Worm (Caenorhabditis elegans): ENCODE data around the gene F15E6.9.

The F15E6.9 gene

DNA sequence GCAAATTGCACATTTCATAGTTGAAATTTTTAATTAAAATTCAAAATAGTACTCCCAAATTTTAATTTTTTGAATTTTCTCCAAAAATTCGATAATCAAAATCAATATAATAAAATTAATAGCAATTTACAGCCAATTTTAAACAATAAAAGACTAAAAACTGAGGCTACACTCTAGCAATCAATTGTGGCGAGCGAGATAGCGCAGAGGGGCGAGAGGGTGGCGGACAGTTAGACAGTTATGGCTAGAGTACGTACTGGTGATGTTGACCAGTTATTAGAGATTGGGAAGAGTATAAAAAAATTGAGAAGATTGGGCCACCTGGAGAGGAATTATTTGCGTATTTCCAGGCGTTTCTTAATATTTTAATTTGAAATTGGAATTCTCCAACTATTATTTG lies 21.2 kb downstream of the F15E6.9 start, which contains the start of gene nhr-78:
Gene nhr-78 (minus strand): TSS at position 182 of the 400 bp plus-strand sequence.
- no peak for TF ChIP-seq pqm-1 (tag; optimal IDR thresholded peaks at IDR 0.05)
- TF ChIP-seq elt-3 (tag; optimal IDR thresholded peaks at IDR 0.05), result no peak
- no peak for TF ChIP-seq vab-15 (tag; optimal IDR thresholded peaks at IDR 0.05)
- TF ChIP-seq nhr-85 (tag), result peak; percentile 74
- TF ChIP-seq nhr-84 (tag; optimal IDR thresholded peaks at IDR 0.05), result no peak
- TF ChIP-seq fkh-8 (tag; optimal IDR thresholded peaks at IDR 0.05), result no peak
- no peak for TF ChIP-seq hlh-17 (GFP tag; optimal IDR thresholded peaks at IDR 0.05; ENCODE audit: borderline replicate concordance)
- peak; percentile 19 for TF ChIP-seq F16B12.6 (tag; optimal IDR thresholded peaks at IDR 0.05)
- no peak for TF ChIP-seq unc-98 (GFP tag; IDR thresholded peaks at IDR 0.05)
- no peak for TF ChIP-seq skn-1 (tag; optimal IDR thresholded peaks at IDR 0.05)
- TF ChIP-seq nhr-28 (tag; optimal IDR thresholded peaks at IDR 0.05), result no peak
- TF ChIP-seq unc-130 (tag; optimal IDR thresholded peaks at IDR 0.05), result no peak
- no peak for TF ChIP-seq alr-1 (tag; optimal IDR thresholded peaks at IDR 0.05; ENCODE audit: borderline replicate concordance)
- no peak for TF ChIP-seq ztf-11 (tag; optimal IDR thresholded peaks at IDR 0.05)
- no peak for TF ChIP-seq lir-3 (tag; optimal IDR thresholded peaks at IDR 0.05; ENCODE audit: poor library complexity)
- no peak for TF ChIP-seq unc-62 (GFP tag; optimal IDR thresholded peaks at IDR 0.05)
- TF ChIP-seq lin-15B (tag; optimal IDR thresholded peaks at IDR 0.05), result no peak
- no peak for TF ChIP-seq Y116A8C.19 (tag; optimal IDR thresholded peaks at IDR 0.05; ENCODE audit: borderline replicate concordance)
- TF ChIP-seq ceh-8 (GFP tag; optimal IDR thresholded peaks at IDR 0.05), result no peak
- TF ChIP-seq fkh-4 (tag; optimal IDR thresholded peaks at IDR 0.05; ENCODE audit: borderline replicate concordance), result no peak
- TF ChIP-seq dpl-1 (GFP tag; optimal IDR thresholded peaks at IDR 0.05), result peak in 2 of 3 experiments; percentile 23 to 24
- no peak for TF ChIP-seq isw-1 (GFP tag; IDR thresholded peaks at IDR 0.05)
- TF ChIP-seq nhr-19 (GFP tag; conservative IDR thresholded peaks at IDR 0.05), result 0 out of 2 replicates have a peak, but pooled peaks have one; percentile 21
- no peak for TF ChIP-seq nhr-11 (tag; optimal IDR thresholded peaks at IDR 0.05)
- no peak for TF ChIP-seq zag-1 (tag; optimal IDR thresholded peaks at IDR 0.05)
- no peak for TF ChIP-seq sptf-1 (tag; optimal IDR thresholded peaks at IDR 0.05)
- TF ChIP-seq efl-1 (optimal IDR thresholded peaks at IDR 0.05), result peak; percentile 45 to 50
- peak; percentile 33 to 93 for TF ChIP-seq efl-1 (GFP tag; optimal IDR thresholded peaks at IDR 0.05 in 1 of 2)
- TF ChIP-seq dsc-1 (tag; optimal IDR thresholded peaks at IDR 0.05), result peak; percentile 29
- TF ChIP-seq elt-2 (tag; optimal IDR thresholded peaks at IDR 0.05), result no peak
- TF ChIP-seq egl-27 (tag; optimal IDR thresholded peaks at IDR 0.05), result no peak
- peak; percentile 31 to 45 for TF ChIP-seq lsy-2 (tag; optimal IDR thresholded peaks at IDR 0.05)
- TF ChIP-seq blmp-1 (tag; optimal IDR thresholded peaks at IDR 0.05), result peak; percentile 8
- no peak for TF ChIP-seq lin-13 (GFP tag; optimal IDR thresholded peaks at IDR 0.05)
- peak in 2 of 3 experiments; percentile 20 to 21 for TF ChIP-seq ceh-82 (tag; optimal IDR thresholded peaks at IDR 0.05)
- no peak for TF ChIP-seq sox-4 (tag; optimal IDR thresholded peaks at IDR 0.05)
- TF ChIP-seq C04F5.9 (tag; optimal IDR thresholded peaks at IDR 0.05), result no peak
- no peak for TF ChIP-seq nhr-90 (tag; optimal IDR thresholded peaks at IDR 0.05; ENCODE audit: poor library complexity)
- TF ChIP-seq snu-23 (GFP tag; optimal IDR thresholded peaks at IDR 0.05), result no peak
- TF ChIP-seq aha-1 (tag; optimal IDR thresholded peaks at IDR 0.05), result no peak
- TF ChIP-seq fkh-10 (GFP tag; optimal IDR thresholded peaks at IDR 0.05), result no peak
- no peak for TF ChIP-seq tbx-2 (tag; optimal IDR thresholded peaks at IDR 0.05)
- TF ChIP-seq efl-3 (GFP tag; optimal IDR thresholded peaks at IDR 0.05), result no peak
- peak; percentile 67 for TF ChIP-seq rnt-1 (tag; optimal IDR thresholded peaks at IDR 0.05)
- no peak for TF ChIP-seq nhr-237 (tag; optimal IDR thresholded peaks at IDR 0.05)
- no peak for TF ChIP-seq C16A3.4 (tag; optimal IDR thresholded peaks at IDR 0.05)
- no peak for TF ChIP-seq ceh-90 (tag; optimal IDR thresholded peaks at IDR 0.05)
- no peak for TF ChIP-seq sup-37 (GFP tag; optimal IDR thresholded peaks at IDR 0.05)
- TF ChIP-seq ceh-63 (GFP tag; optimal IDR thresholded peaks at IDR 0.05), result no peak
- no peak for TF ChIP-seq mab-9 (GFP tag; IDR thresholded peaks at IDR 0.05)
- TF ChIP-seq mdl-1 (tag; optimal IDR thresholded peaks at IDR 0.05), result no peak
- TF ChIP-seq xbp-1 (tag; optimal IDR thresholded peaks at IDR 0.05), result peak; percentile 27
- TF ChIP-seq ama-1 (optimal IDR thresholded peaks at IDR 0.05), result no peak
- TF ChIP-seq nhr-20 (tag; optimal IDR thresholded peaks at IDR 0.05), result peak; percentile 52
